Worm (Caenorhabditis elegans): Measurements from ENCODE around the gene ptr-6.

The ptr-6 gene

DNA sequence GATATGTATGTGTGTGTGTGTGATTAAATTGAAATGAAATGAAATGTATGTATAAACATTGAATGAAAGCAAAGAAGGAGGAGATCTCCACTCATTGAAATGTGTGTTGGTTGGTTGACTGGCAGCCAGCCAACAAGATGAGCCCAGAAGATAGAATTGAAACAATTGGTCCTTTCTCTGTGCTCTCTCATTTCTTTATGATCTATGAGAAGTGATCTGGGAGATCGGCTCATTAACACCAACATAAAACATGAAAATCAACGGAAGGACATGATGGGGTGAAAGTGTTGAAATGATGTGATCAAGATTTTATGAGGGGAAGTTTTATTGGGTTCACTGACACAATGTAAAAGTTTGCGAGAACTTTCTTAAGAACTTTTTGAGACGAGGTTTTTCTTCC lies 23.8 kb downstream of the ptr-6 start:
- TF ChIP-seq ceh-83 (GFP tag; optimal IDR thresholded peaks at IDR 0.05) (no peak), hlh-1 (tag; optimal IDR thresholded peaks at IDR 0.05) (peak; percentile 86), blmp-1 (tag; optimal IDR thresholded peaks at IDR 0.05) (no peak), ceh-43 (GFP tag; optimal IDR thresholded peaks at IDR 0.05) (no peak), mab-5 (tag; optimal IDR thresholded peaks at IDR 0.05) (peak; percentile 37), unc-120 (tag; optimal IDR thresholded peaks at IDR 0.05; ENCODE audit: poor library complexity, severe bottlenecking) (peak; percentile 42), lin-32 (GFP tag; optimal IDR thresholded peaks at IDR 0.05) (no peak), nhr-237 (tag; optimal IDR thresholded peaks at IDR 0.05) (no peak), nhr-12 (tag; optimal IDR thresholded peaks at IDR 0.05) (no peak), tbx-8 (GFP tag; optimal IDR thresholded peaks at IDR 0.05) (no peak), lsy-2 (tag; optimal IDR thresholded peaks at IDR 0.05) (no peak), bed-3 (GFP tag; optimal IDR thresholded peaks at IDR 0.05) (no peak), sem-2 (GFP tag; optimal IDR thresholded peaks at IDR 0.05) (no peak), zip-8 (tag; optimal IDR thresholded peaks at IDR 0.05) (no peak), unc-62 (GFP tag; optimal IDR thresholded peaks at IDR 0.05) (peak; percentile 71)

DNA sequence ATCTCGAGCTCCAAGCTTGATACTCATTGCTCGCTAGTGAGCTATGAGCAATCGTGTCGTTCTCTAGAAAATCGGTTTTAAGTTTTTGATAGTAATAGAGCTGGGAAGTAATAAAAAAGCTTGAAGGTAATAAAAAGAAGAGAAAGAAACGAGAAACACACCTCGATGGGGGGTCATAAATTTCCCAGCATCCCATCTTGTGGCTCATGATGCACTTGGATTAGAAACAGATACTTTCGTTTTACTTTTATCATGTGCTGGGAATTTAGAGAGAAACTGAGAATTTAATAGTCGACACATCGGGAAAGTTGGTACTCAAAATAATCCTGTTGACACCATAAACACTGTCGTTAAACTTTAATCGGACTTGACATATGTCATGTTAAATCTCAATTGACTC lies 26.0 kb downstream of the ptr-6 start:
- TF ChIP-seq pha-4 (tag; optimal IDR thresholded peaks at IDR 0.05) (no peak), nhr-2 (tag; optimal IDR thresholded peaks at IDR 0.05) (no peak), sptf-1 (tag; optimal IDR thresholded peaks at IDR 0.05) (no peak), cnd-1 (tag; optimal IDR thresholded peaks at IDR 0.05) (no peak), elt-3 (tag; optimal IDR thresholded peaks at IDR 0.05) (no peak), M03D4.4 (tag; optimal IDR thresholded peaks at IDR 0.05) (no peak), snpc-4 (tag; optimal IDR thresholded peaks at IDR 0.05) (no peak), nhr-76 (tag; optimal IDR thresholded peaks at IDR 0.05) (no peak), blmp-1 (tag; optimal IDR thresholded peaks at IDR 0.05) (no peak), tbx-8 (GFP tag; optimal IDR thresholded peaks at IDR 0.05) (no peak), nhr-28 (tag; optimal IDR thresholded peaks at IDR 0.05) (no peak), ceh-43 (GFP tag; optimal IDR thresholded peaks at IDR 0.05) (no peak), nhr-12 (tag; optimal IDR thresholded peaks at IDR 0.05) (no peak), sem-2 (GFP tag; optimal IDR thresholded peaks at IDR 0.05) (no peak), ztf-11 (tag; optimal IDR thresholded peaks at IDR 0.05) (no peak)

- no peak for TF ChIP-seq nhr-76 (tag; optimal IDR thresholded peaks at IDR 0.05)
- TF ChIP-seq ces-1 (GFP tag; optimal IDR thresholded peaks at IDR 0.05): no peak
- TF ChIP-seq sem-2 (GFP tag; optimal IDR thresholded peaks at IDR 0.05): no peak
- no peak for TF ChIP-seq nhr-2 (tag; optimal IDR thresholded peaks at IDR 0.05)
Observed at ce11 chrII:5218349-5218748, 28.3 kb downstream of the ptr-6 start.

DNA sequence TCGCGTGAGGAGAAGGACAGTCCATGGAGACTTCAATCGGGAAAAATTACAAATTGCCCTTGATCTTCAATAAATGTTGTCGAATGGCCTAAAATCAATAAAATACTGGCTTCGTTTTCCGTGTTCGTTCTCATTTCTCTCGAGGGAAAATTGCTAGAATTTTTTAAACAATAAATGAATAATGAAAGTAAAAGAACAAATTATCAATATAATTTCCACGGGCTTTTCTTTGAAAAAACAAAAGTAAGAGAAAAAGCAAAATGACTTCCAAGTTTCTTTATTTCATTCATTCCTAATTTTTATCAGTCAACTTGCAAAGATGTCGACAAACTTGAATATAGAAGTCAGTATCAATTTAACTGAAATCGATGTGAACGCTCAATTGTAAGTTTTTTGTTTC lies 34.0 kb downstream of the ptr-6 start, which contains the start of gene C34F11.1:
Gene C34F11.1 (plus strand): TSS at position 301 of the 400 bp plus-strand sequence.
- TF ChIP-seq ham-2 (GFP tag; optimal IDR thresholded peaks at IDR 0.05): no peak
- no peak for TF ChIP-seq ceh-43 (GFP tag; optimal IDR thresholded peaks at IDR 0.05)
- no peak for TF ChIP-seq mls-2 (tag; optimal IDR thresholded peaks at IDR 0.05)
- TF ChIP-seq unc-39 (tag; optimal IDR thresholded peaks at IDR 0.05): no peak
- no peak for TF ChIP-seq lin-13 (tag; optimal IDR thresholded peaks at IDR 0.05)
- TF ChIP-seq ceh-83 (GFP tag; optimal IDR thresholded peaks at IDR 0.05): no peak
- TF ChIP-seq unc-120 (tag; optimal IDR thresholded peaks at IDR 0.05; ENCODE audit: poor library complexity, severe bottlenecking): no peak
- no peak for TF ChIP-seq nhr-12 (tag; optimal IDR thresholded peaks at IDR 0.05)
- TF ChIP-seq nhr-28 (tag; optimal IDR thresholded peaks at IDR 0.05): no peak
- TF ChIP-seq sptf-1 (tag; optimal IDR thresholded peaks at IDR 0.05): no peak
- no peak for TF ChIP-seq nhr-76 (tag; optimal IDR thresholded peaks at IDR 0.05)
- TF ChIP-seq drap-1 (GFP tag; optimal IDR thresholded peaks at IDR 0.05): no peak
- no peak for TF ChIP-seq M03D4.4 (tag; optimal IDR thresholded peaks at IDR 0.05)
- no peak for TF ChIP-seq ces-1 (GFP tag; optimal IDR thresholded peaks at IDR 0.05)
- no peak for TF ChIP-seq elt-1 (tag; optimal IDR thresholded peaks at IDR 0.05; ENCODE audit: borderline replicate concordance, insufficient read depth)

ce11 chrII:5211970-5212369 lies 34.7 kb downstream of the ptr-6 start, which contains the start of gene C34F11.2:
Gene C34F11.2 (plus strand): TSS chrII:5212270.
- TF ChIP-seq M03D4.4 (tag; optimal IDR thresholded peaks at IDR 0.05): no peak
- TF ChIP-seq ztf-11 (tag; optimal IDR thresholded peaks at IDR 0.05): no peak
- no peak for TF ChIP-seq nhr-76 (tag; optimal IDR thresholded peaks at IDR 0.05)
- TF ChIP-seq ceh-39 (tag; optimal IDR thresholded peaks at IDR 0.05): no peak
- TF ChIP-seq ham-2 (GFP tag; optimal IDR thresholded peaks at IDR 0.05): no peak
- TF ChIP-seq lin-32 (GFP tag; optimal IDR thresholded peaks at IDR 0.05): no peak
- no peak for TF ChIP-seq sptf-1 (tag; optimal IDR thresholded peaks at IDR 0.05)
- TF ChIP-seq ceh-43 (GFP tag; optimal IDR thresholded peaks at IDR 0.05): no peak
- no peak for TF ChIP-seq cnd-1 (tag; optimal IDR thresholded peaks at IDR 0.05)
- no peak for TF ChIP-seq elt-3 (tag; optimal IDR thresholded peaks at IDR 0.05)
- no peak for TF ChIP-seq lin-13 (tag; optimal IDR thresholded peaks at IDR 0.05)
- TF ChIP-seq nhr-2 (tag; optimal IDR thresholded peaks at IDR 0.05): no peak
- no peak for TF ChIP-seq snpc-4 (tag; optimal IDR thresholded peaks at IDR 0.05)
- no peak for TF ChIP-seq ces-1 (GFP tag; optimal IDR thresholded peaks at IDR 0.05)
